Fruit fly (Drosophila melanogaster): Measurements from ENCODE around the gene CG33108.

CG33108 gene

dm6 chr3R:24007775-24008506 is 12.5 kb downstream of the CG33108 start:
- TF ChIP-seq CG9705 (GFP tag; optimal IDR thresholded peaks at IDR 0.05) (no peak), foxo (GFP tag; optimal IDR thresholded peaks at IDR 0.05) (peak in 1 of 2 experiments; percentile 35)

dm6 chr3R:24008887-24009286 is 13.4 kb downstream of the CG33108 start:
- TF ChIP-seq Hr83 (GFP tag; optimal IDR thresholded peaks at IDR 0.05; ENCODE audit: poor library complexity, severe bottlenecking) (no peak), Sp1 (GFP tag; optimal IDR thresholded peaks at IDR 0.05) (no peak), dsf (GFP tag; optimal IDR thresholded peaks at IDR 0.05; ENCODE audit: borderline replicate concordance) (no peak), ey (GFP tag; optimal IDR thresholded peaks at IDR 0.05) (no peak), dmrt93B (GFP tag; optimal IDR thresholded peaks at IDR 0.05) (no peak), Dif (GFP tag; optimal IDR thresholded peaks at IDR 0.05; ENCODE audit: partially characterized antibody) (no peak), Mio (GFP tag; optimal IDR thresholded peaks at IDR 0.05) (no peak), Vsx2 (GFP tag; optimal IDR thresholded peaks at IDR 0.05; ENCODE audit: partially characterized antibody) (no peak), OdsH (GFP tag; optimal IDR thresholded peaks at IDR 0.05) (no peak), fru (GFP tag; optimal IDR thresholded peaks at IDR 0.05) (no peak), N (GFP tag; optimal IDR thresholded peaks at IDR 0.05) (no peak), Jra (GFP tag; optimal IDR thresholded peaks at IDR 0.05) (no peak), psq (GFP tag; optimal IDR thresholded peaks at IDR 0.05) (no peak), brk (GFP tag; optimal IDR thresholded peaks at IDR 0.05) (no peak)

- TF ChIP-seq fru (GFP tag; optimal IDR thresholded peaks at IDR 0.05) (peak; percentile 21), woc (GFP tag; optimal IDR thresholded peaks at IDR 0.05) (no peak), HLH106 (tag; optimal IDR thresholded peaks at IDR 0.05) (peak; percentile 33), dmrt93B (GFP tag; optimal IDR thresholded peaks at IDR 0.05) (no peak), CrebA (GFP tag; optimal IDR thresholded peaks at IDR 0.05; ENCODE audit: borderline replicate concordance) (no peak), br (GFP tag; optimal IDR thresholded peaks at IDR 0.05) (peak; percentile 5), foxo (GFP tag; optimal IDR thresholded peaks at IDR 0.05) (peak in 1 of 2 experiments; percentile 37), OdsH (GFP tag; optimal IDR thresholded peaks at IDR 0.05) (peak; percentile 27), Sp1 (GFP tag; optimal IDR thresholded peaks at IDR 0.05) (peak; percentile 16), sv (GFP tag; optimal IDR thresholded peaks at IDR 0.05) (no peak), psq (GFP tag; optimal IDR thresholded peaks at IDR 0.05) (peak; percentile 2), h (GFP tag; optimal IDR thresholded peaks at IDR 0.05) (peak; percentile 49), usp (GFP tag; optimal IDR thresholded peaks at IDR 0.05) (no peak), rgr (GFP tag; optimal IDR thresholded peaks at IDR 0.05) (peak; percentile 32)
Observed at dm6 chr3R:24010637-24011214, 15.3 kb downstream of the CG33108 start.

dm6 chr3R:24012038-24012693 is 16.7 kb downstream of the CG33108 start:
- TF ChIP-seq tai (GFP tag; optimal IDR thresholded peaks at IDR 0.05): no peak
- TF ChIP-seq CG32264 (GFP tag; optimal IDR thresholded peaks at IDR 0.05): no peak
- TF ChIP-seq HLH106 (tag; optimal IDR thresholded peaks at IDR 0.05): no peak
- TF ChIP-seq rgr (GFP tag; optimal IDR thresholded peaks at IDR 0.05): no peak
- TF ChIP-seq psq (GFP tag; optimal IDR thresholded peaks at IDR 0.05): no peak
- TF ChIP-seq Abd-B (GFP tag; optimal IDR thresholded peaks at IDR 0.05): no peak
- no peak for TF ChIP-seq dl (GFP tag; optimal IDR thresholded peaks at IDR 0.05; ENCODE audit: insufficient read depth in 1 of 2, partially characterized antibody in 2 of 2)
- TF ChIP-seq GATAd (GFP tag; optimal IDR thresholded peaks at IDR 0.05): no peak
- TF ChIP-seq brk (GFP tag; optimal IDR thresholded peaks at IDR 0.05): no peak

dm6 chr3R:24014600-24014999 is 19.1 kb downstream of the CG33108 start:
- TF ChIP-seq br (GFP tag; optimal IDR thresholded peaks at IDR 0.05) (no peak), dsf (GFP tag; optimal IDR thresholded peaks at IDR 0.05; ENCODE audit: borderline replicate concordance) (no peak), Vsx2 (GFP tag; optimal IDR thresholded peaks at IDR 0.05; ENCODE audit: partially characterized antibody) (no peak), h (GFP tag; optimal IDR thresholded peaks at IDR 0.05) (no peak), Sp1 (GFP tag; optimal IDR thresholded peaks at IDR 0.05) (no peak), GATAd (GFP tag; optimal IDR thresholded peaks at IDR 0.05) (no peak), CrebA (GFP tag; optimal IDR thresholded peaks at IDR 0.05; ENCODE audit: borderline replicate concordance) (no peak), ey (GFP tag; optimal IDR thresholded peaks at IDR 0.05) (no peak), sage (GFP tag; optimal IDR thresholded peaks at IDR 0.05) (no peak), Jra (GFP tag; optimal IDR thresholded peaks at IDR 0.05) (no peak), Hnf4 (GFP tag; optimal IDR thresholded peaks at IDR 0.05) (no peak), foxo (GFP tag; optimal IDR thresholded peaks at IDR 0.05) (no peak), dmrt93B (GFP tag; optimal IDR thresholded peaks at IDR 0.05) (no peak), Mio (GFP tag; optimal IDR thresholded peaks at IDR 0.05) (no peak), psq (GFP tag; optimal IDR thresholded peaks at IDR 0.05) (no peak)
